Fruit fly (Drosophila melanogaster) whole organism, embryonic: ENCODE measurements around the gene snu.
A peak's percentile ranks its signal among the peaks of the same experiment; 100 is the strongest.

Experiments
- Adf1 ChIP-seq: fragments of 200-800 bp; sonication (Bioruptor generic); IDR thresholded peaks from 2 replicates; pipeline ENCODE4 v1.3.6; 2022; ENCODE audit warnings: missing biosample characterization, missing genetic modification characterization
- CG10267 ChIP-seq: fragments of 200-800 bp; sonication (Bioruptor generic); optimal IDR thresholded peaks from 2 replicates; lab custom pipeline; 2018; ENCODE audit warnings: missing biosample characterization, mild to moderate bottlenecking, missing genetic modification characterization, moderate library complexity
- CG11093 ChIP-seq: fragments of 200-800 bp; sonication (Bioruptor generic); IDR thresholded peaks from 3 replicates; pipeline ENCODE4 v1.3.6; 2022; ENCODE audit warnings: missing biosample characterization, missing genetic modification characterization
- CG12659 ChIP-seq: fragments of 200-800 bp; sonication (Bioruptor generic); optimal IDR thresholded peaks from 3 replicates; lab custom pipeline; 2017; ENCODE audit warnings: mild to moderate bottlenecking, missing biosample characterization, missing genetic modification reagents, missing genetic modification characterization
- CG12769 ChIP-seq: fragments of 200-800 bp; sonication (Bioruptor generic); optimal IDR thresholded peaks from 2 replicates; lab custom pipeline; 2019; ENCODE audit warnings: missing biosample characterization, mild to moderate bottlenecking, missing genetic modification characterization, moderate library complexity
- CG13296 ChIP-seq: fragments of 200-800 bp; sonication (Bioruptor generic); optimal IDR thresholded peaks from 3 replicates; lab custom pipeline; 2018; ENCODE audit warnings: missing biosample characterization, mild to moderate bottlenecking, missing genetic modification characterization
- CG15269 ChIP-seq: fragments of 200-800 bp; sonication (Bioruptor generic); optimal IDR thresholded peaks from 2 replicates; lab custom pipeline; 2018; ENCODE audit warnings: missing biosample characterization, mild to moderate bottlenecking, missing genetic modification characterization, moderate library complexity
- CG15514 ChIP-seq: fragments of 200-800 bp; sonication (Bioruptor generic); optimal IDR thresholded peaks from 3 replicates; lab custom pipeline; 2017; ENCODE audit warnings: missing biosample characterization, missing genetic modification characterization, mild to moderate bottlenecking, moderate library complexity, missing genetic modification reagents
- CG34376 ChIP-seq: fragments of 200-800 bp; sonication (Bioruptor generic); optimal IDR thresholded peaks from 2 replicates; lab custom pipeline; 2018; ENCODE audit warnings: missing biosample characterization, mild to moderate bottlenecking, missing genetic modification characterization
- CG3847 ChIP-seq: fragments of 200-800 bp; sonication (Bioruptor generic); IDR thresholded peaks from 2 replicates; pipeline ENCODE4 v1.3.6; 2022; ENCODE audit warnings: missing biosample characterization, missing genetic modification characterization
- CG4360 ChIP-seq: fragments of 200-800 bp; sonication (Bioruptor generic); IDR thresholded peaks from 2 replicates; pipeline ENCODE4 v1.3.6; 2022; ENCODE audit warnings: missing biosample characterization, missing genetic modification characterization
- CG6791 ChIP-seq: fragments of 200-800 bp; sonication (Bioruptor generic); IDR thresholded peaks from 3 replicates; pipeline ENCODE4 v1.3.6; 2022; ENCODE audit warnings: missing biosample characterization, missing genetic modification characterization; ENCODE audit not compliant: partially characterized antibody
- CG6854 ChIP-seq: fragments of 200-800 bp; sonication (Bioruptor generic); optimal IDR thresholded peaks from 3 replicates; lab custom pipeline; 2017; ENCODE audit warnings: missing biosample characterization, mild to moderate bottlenecking, missing genetic modification characterization
- CG7963 ChIP-seq: fragments of 200-800 bp; sonication (Bioruptor generic); IDR thresholded peaks from 3 replicates; pipeline ENCODE4 v1.3.6; 2022; ENCODE audit warnings: missing biosample characterization, missing genetic modification characterization; ENCODE audit not compliant: partially characterized antibody
- CG8944 ChIP-seq: fragments of 200-800 bp; sonication (Bioruptor generic); optimal IDR thresholded peaks from 3 replicates; lab custom pipeline; 2016; ENCODE audit warnings: missing biosample characterization, missing genetic modification characterization
- CTCF ChIP-seq: fragments of 200-800 bp; sonication (Bioruptor generic); optimal IDR thresholded peaks from 2 replicates; lab custom pipeline; 2017; ENCODE audit warnings: missing biosample characterization, mild to moderate bottlenecking, missing genetic modification characterization, moderate library complexity
- CoRest ChIP-seq: fragments of 200-800 bp; sonication (Bioruptor generic); optimal IDR thresholded peaks from 3 replicates; lab custom pipeline; 2018; ENCODE audit warnings: missing biosample characterization, mild to moderate bottlenecking, missing genetic modification characterization, moderate library complexity
- D19B ChIP-seq: fragments of 200-800 bp; sonication (Bioruptor generic); optimal IDR thresholded peaks from 2 replicates; lab custom pipeline; 2017; ENCODE audit warnings: missing biosample characterization, mild to moderate bottlenecking, missing genetic modification characterization
- Fer1 ChIP-seq: fragments of 200-800 bp; sonication (Bioruptor generic); optimal IDR thresholded peaks from 2 replicates; lab custom pipeline; 2017; ENCODE audit warnings: missing biosample characterization, mild to moderate bottlenecking, missing genetic modification characterization
- Hmr ChIP-seq: fragments of 200-800 bp; sonication (Bioruptor generic); optimal IDR thresholded peaks from 3 replicates; lab custom pipeline; 2017; ENCODE audit warnings: mild to moderate bottlenecking, missing biosample characterization, missing genetic modification reagents, missing genetic modification characterization
- Hr51 ChIP-seq, 2 experiments: fragments of 200-800 bp; sonication (Bioruptor generic); optimal IDR thresholded peaks; 2 replicates in 1 of 2; 3 replicates in 1 of 2; lab custom pipeline; 2016 to 2018; ENCODE audit warnings: missing biosample characterization in 2 of 2, missing genetic modification characterization in 2 of 2, mild to moderate bottlenecking in 1 of 2, moderate library complexity in 1 of 2
- Hr78 ChIP-seq, 2 experiments: fragments of 200-800 bp in 1 of 2; fragments of >200 bp in 1 of 2; sonication (Bioruptor generic) in 1 of 2; optimal IDR thresholded peaks; 2 replicates each; lab custom pipeline; 2017 to 2019; ENCODE audit warnings: missing biosample characterization in 2 of 2, missing genetic modification characterization in 2 of 2, mild to moderate bottlenecking in 1 of 2, moderate library complexity in 1 of 2
- Hsf ChIP-seq: fragments of 200-800 bp; sonication (Bioruptor generic); optimal IDR thresholded peaks from 3 replicates; lab custom pipeline; 2016; ENCODE audit warnings: missing biosample characterization, missing genetic modification characterization
- Lim3 ChIP-seq: fragments of 200-800 bp; sonication (Bioruptor generic); IDR thresholded peaks from 2 replicates; pipeline ENCODE4 v1.3.6; 2022; ENCODE audit warnings: missing biosample characterization, missing genetic modification characterization
- Meics ChIP-seq: fragments of 200-800 bp; sonication (Bioruptor generic); optimal IDR thresholded peaks from 2 replicates; lab custom pipeline; 2017; ENCODE audit warnings: missing biosample characterization, mild to moderate bottlenecking, missing genetic modification characterization
- Pdp1 ChIP-seq, 2 experiments: fragments of 200-800 bp; sonication (Bioruptor generic); optimal IDR thresholded peaks; 3 replicates each; lab custom pipeline; 2016; ENCODE audit warnings: missing biosample characterization in 2 of 2, missing genetic modification characterization in 2 of 2, mild to moderate bottlenecking in 1 of 2, moderate library complexity in 1 of 2
- Sox102F ChIP-seq: fragments of 200-800 bp; sonication (Bioruptor generic); optimal IDR thresholded peaks from 2 replicates; lab custom pipeline; 2018; ENCODE audit warnings: missing biosample characterization, mild to moderate bottlenecking, missing genetic modification characterization, moderate library complexity
- Xrp1 ChIP-seq: fragments of 200-800 bp; sonication (Bioruptor generic); IDR thresholded peaks from 2 replicates; pipeline ENCODE4 v1.3.6; 2022; ENCODE audit warnings: missing biosample characterization, missing genetic modification characterization
- abd-A ChIP-seq: fragments of 200-800 bp; sonication (Bioruptor generic); optimal IDR thresholded peaks from 3 replicates; lab custom pipeline; 2019; ENCODE audit warnings: missing biosample characterization, mild to moderate bottlenecking, missing genetic modification characterization, moderate library complexity
- br ChIP-seq: fragments of >200 bp; optimal IDR thresholded peaks from 2 replicates; lab custom pipeline; 2017
- dmrt99B ChIP-seq: fragments of 200-800 bp; sonication (Bioruptor generic); optimal IDR thresholded peaks from 2 replicates; lab custom pipeline; 2018; ENCODE audit warnings: missing biosample characterization, mild to moderate bottlenecking, missing genetic modification characterization, moderate library complexity
- exex ChIP-seq: fragments of 200-800 bp; sonication (Bioruptor generic); optimal IDR thresholded peaks from 4 replicates; lab custom pipeline; 2018; ENCODE audit warnings: missing biosample characterization, mild to moderate bottlenecking, missing genetic modification characterization, moderate library complexity
- fd3F ChIP-seq: fragments of 200-800 bp; sonication (Bioruptor generic); optimal IDR thresholded peaks from 2 replicates; lab custom pipeline; 2018; ENCODE audit warnings: missing biosample characterization, mild to moderate bottlenecking, missing genetic modification characterization, moderate library complexity
- gfzf ChIP-seq: fragments of 200-800 bp; sonication (Bioruptor generic); optimal IDR thresholded peaks from 2 replicates; lab custom pipeline; 2016; ENCODE audit warnings: missing biosample characterization, mild to moderate bottlenecking, missing genetic modification characterization, moderate library complexity
- grau ChIP-seq: fragments of 200-800 bp; optimal IDR thresholded peaks from 3 replicates; lab custom pipeline; 2019; ENCODE audit warnings: missing biosample characterization, mild to moderate bottlenecking, missing genetic modification characterization, moderate library complexity
- hb ChIP-seq: fragments of 200-800 bp; sonication (Bioruptor generic); IDR thresholded peaks from 3 replicates; pipeline ENCODE4 v1.3.6; 2022; ENCODE audit warnings: missing biosample characterization, missing genetic modification characterization; ENCODE audit not compliant: partially characterized antibody
- kni ChIP-seq: fragments of 200-800 bp; sonication (Bioruptor generic); optimal IDR thresholded peaks from 3 replicates; lab custom pipeline; 2017; ENCODE audit warnings: mild to moderate bottlenecking, missing biosample characterization, missing genetic modification reagents, missing genetic modification characterization
- lab ChIP-seq: fragments of 200-800 bp; sonication (Bioruptor generic); optimal IDR thresholded peaks from 3 replicates; lab custom pipeline; 2017; ENCODE audit warnings: missing biosample characterization, missing genetic modification characterization, mild to moderate bottlenecking, moderate library complexity, missing genetic modification reagents
- lbe ChIP-seq: fragments of 200-800 bp; sonication (Bioruptor generic); optimal IDR thresholded peaks from 2 replicates; lab custom pipeline; 2016; ENCODE audit warnings: missing biosample characterization, mild to moderate bottlenecking, missing genetic modification characterization
- lmd ChIP-seq: fragments of 200-800 bp; sonication (Bioruptor generic); IDR thresholded peaks from 2 replicates; pipeline ENCODE4 v1.3.6; 2022; ENCODE audit warnings: missing biosample characterization, missing genetic modification characterization
- nau ChIP-seq: fragments of 200-800 bp; sonication (Bioruptor generic); optimal IDR thresholded peaks from 3 replicates; lab custom pipeline; 2017; ENCODE audit warnings: missing biosample characterization, mild to moderate bottlenecking, missing genetic modification characterization, missing genetic modification reagents
- onecut ChIP-seq: fragments of 200-800 bp; sonication (Bioruptor generic); IDR thresholded peaks from 2 replicates; pipeline ENCODE4 v1.3.6; 2022; ENCODE audit warnings: missing biosample characterization, missing genetic modification characterization
- pan ChIP-seq, 4 experiments: fragments of >200 bp in 3 of 4; fragments of 200-800 bp in 1 of 4; sonication (Bioruptor generic) in 1 of 4; optimal IDR thresholded peaks in 3 of 4; IDR thresholded peaks in 1 of 4; 2 replicates each; pipeline versions ENCODE4 v1.3.6 to Lab custom; 2017 to 2022; ENCODE audit warnings: missing biosample characterization in 2 of 4, missing genetic modification characterization in 2 of 4, mixed read lengths in 1 of 4
- prd ChIP-seq, 3 experiments: fragments of >200 bp in 2 of 3; fragments of 200-800 bp in 1 of 3; sonication (Bioruptor generic) in 1 of 3; optimal IDR thresholded peaks in 2 of 3; IDR thresholded peaks in 1 of 3; 2 replicates in 2 of 3; 3 replicates in 1 of 3; pipeline versions ENCODE4 v1.3.6 to Lab custom; 2017 to 2022; ENCODE audit warnings: missing biosample characterization in 1 of 3, missing genetic modification characterization in 1 of 3
- row ChIP-seq: fragments of 200-800 bp; sonication (Bioruptor generic); IDR thresholded peaks from 3 replicates; pipeline ENCODE4 v1.3.6; 2022; ENCODE audit warnings: missing biosample characterization, missing genetic modification characterization
- sens ChIP-seq: fragments of 200-800 bp; sonication (Bioruptor generic); peaks from one replicate; lab custom pipeline; 2016; ENCODE audit warnings: missing biosample characterization, missing genetic modification characterization
- usp ChIP-seq: fragments of >200 bp; optimal IDR thresholded peaks from 2 replicates; lab custom pipeline; 2017; ENCODE audit warnings: missing biosample characterization, missing genetic modification characterization
- wor ChIP-seq: fragments of 200-800 bp; sonication (Bioruptor generic); IDR thresholded peaks from 2 replicates; pipeline ENCODE4 v1.3.6; 2022; ENCODE audit warnings: missing biosample characterization, missing genetic modification characterization

The snu gene

DNA sequence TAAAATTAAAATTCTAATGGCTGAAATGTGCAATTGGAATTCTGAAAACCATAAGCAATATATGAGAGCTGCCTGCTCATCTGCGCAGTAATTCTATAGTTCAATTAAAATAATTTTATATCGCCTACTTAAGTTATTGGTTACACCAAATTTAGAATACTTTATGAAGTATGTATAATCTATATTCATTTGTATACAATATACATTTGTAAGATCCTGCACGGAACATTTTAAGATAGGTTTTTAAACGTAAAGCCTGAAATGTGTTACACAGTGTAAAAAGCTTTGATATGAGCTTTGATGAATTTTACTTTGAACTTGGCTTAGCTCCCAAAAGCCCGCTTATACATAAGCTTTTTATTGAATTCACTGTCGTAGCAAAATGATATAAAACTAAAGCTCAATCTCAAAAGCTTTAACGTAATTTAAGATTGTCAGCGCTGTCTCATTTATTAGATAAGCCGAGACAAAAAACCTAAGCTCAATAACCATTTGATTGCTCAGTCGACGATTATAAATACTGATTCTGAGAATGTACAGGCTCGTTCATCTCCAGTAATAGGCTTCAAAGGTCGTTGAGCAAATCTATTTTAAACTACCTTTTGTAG, 2.8 kb downstream of the snu start (continued):
- TF ChIP-seq fd3F (GFP tag; lab: Kevin White, UChicago) (no peak), pan (optimal IDR thresholded peaks at IDR 0.05; lab: Kevin White, UChicago) (no peak), pan (GFP tag; optimal IDR thresholded peaks at IDR 0.05 in 1 of 2, IDR thresholded peaks at IDR 0.05 in 1 of 2) (no peak), Pdp1 (GFP tag; optimal IDR thresholded peaks at IDR 0.05; lab: Kevin White, UChicago) (peak in 1 of 2 experiments; percentile 61), Hmr (GFP tag; lab: Kevin White, UChicago) (peak; percentile 22), CG10267 (tag; lab: Kevin White, UChicago) (no peak), wor (GFP tag; lab: Robert Waterston, UW) (no peak), row (GFP tag; lab: Robert Waterston, UW) (no peak; the same call in 2 of the 3 replicates), lbe (GFP tag; lab: Kevin White, UChicago) (peak; percentile 1), CG11093 (GFP tag; lab: Robert Waterston, UW) (no peak), onecut (GFP tag; lab: Robert Waterston, UW) (no peak), prd (optimal IDR thresholded peaks at IDR 0.05; lab: Kevin White, UChicago) (no peak), prd (GFP tag; IDR thresholded peaks at IDR 0.05; lab: Robert Waterston, UW) (no peak), Lim3 (GFP tag; lab: Robert Waterston, UW) (no peak), Adf1 (GFP tag; lab: Robert Waterston, UW) (no peak), nau (no peak), kni (GFP tag; lab: Kevin White, UChicago) (no peak), grau (tag; lab: Kevin White, UChicago) (peak; percentile 32), br (no peak), Meics (peak; percentile 5), Hr51 (GFP tag; optimal IDR thresholded peaks at IDR 0.05; lab: Kevin White, UChicago) (peak in 1 of 2 experiments; percentile 10), Xrp1 (0 out of 2 replicates have a peak, but pooled peaks have one; percentile 9), CG4360 (GFP tag; lab: Robert Waterston, UW) (no peak), Fer1 (peak; percentile 21), usp (GFP tag; lab: Kevin White, UChicago) (no peak), dmrt99B (tag; lab: Kevin White, UChicago) (peak; percentile 5), CG8944 (GFP tag; lab: Kevin White, UChicago) (no peak), Sox102F (GFP tag; lab: Kevin White, UChicago) (peak; percentile 10), gfzf (no peak), Hr78 (GFP tag; optimal IDR thresholded peaks at IDR 0.05; lab: Kevin White, UChicago) (no peak), exex (tag; lab: Kevin White, UChicago) (no peak), CG3847 (no peak), CG12659 (GFP tag; lab: Kevin White, UChicago) (no peak), CG15514 (GFP tag; lab: Kevin White, UChicago) (no peak), CG7963 (GFP tag; lab: Robert Waterston, UW) (no peak), CG6791 (GFP tag; lab: Robert Waterston, UW) (no peak), sens (peak; percentile 50), lmd (GFP tag; lab: Robert Waterston, UW) (no peak), CoRest (peak; percentile 0), Hsf (no peak), CG6854 (GFP tag; lab: Kevin White, UChicago) (no peak), abd-A (tag; lab: Kevin White, UChicago) (peak; percentile 85), CG34376 (GFP tag; lab: Kevin White, UChicago) (peak; percentile 19), CTCF (GFP tag; lab: Kevin White, UChicago) (peak; percentile 69), hb (GFP tag; lab: Robert Waterston, UW) (no peak), lab (peak; percentile 16), D19B (GFP tag; lab: Kevin White, UChicago) (no peak), CG15269 (tag; lab: Kevin White, UChicago) (peak; percentile 40), CG12769 (tag; lab: Kevin White, UChicago) (peak; percentile 3), CG13296 (peak; percentile 4)
